Fruit fly (Drosophila melanogaster) whole organism, wandering third instar larva: ENCODE measurements around the gene CG2211.

Source experiments
- Hr78 ChIP-seq: fragments of >200 bp; optimal IDR thresholded peaks from 2 replicates; lab custom pipeline; 2017; ENCODE audit warnings: missing biosample characterization, missing genetic modification characterization
- brk ChIP-seq: fragments of 200-800 bp; sonication (Bioruptor generic); optimal IDR thresholded peaks from 2 replicates; lab custom pipeline; 2016; ENCODE audit warnings: missing biosample characterization, mild to moderate bottlenecking, missing genetic modification characterization
- dmrt93B ChIP-seq: fragments of 200-800 bp; sonication (Bioruptor generic); optimal IDR thresholded peaks from 2 replicates; lab custom pipeline; 2018; ENCODE audit warnings: missing biosample characterization, mild to moderate bottlenecking, missing genetic modification characterization
- fru ChIP-seq: fragments of 200-800 bp; sonication (Bioruptor generic); optimal IDR thresholded peaks from 3 replicates; lab custom pipeline; 2016; ENCODE audit warnings: missing biosample characterization, mild to moderate bottlenecking, missing genetic modification characterization
- h ChIP-seq: fragments of 200-800 bp; sonication (Bioruptor generic); optimal IDR thresholded peaks from 3 replicates; lab custom pipeline; 2016; ENCODE audit warnings: missing biosample characterization, mild to moderate bottlenecking, missing genetic modification characterization
- lola ChIP-seq: fragments of >200 bp; optimal IDR thresholded peaks from 2 replicates; lab custom pipeline; 2017; ENCODE audit warnings: missing biosample characterization, missing genetic modification characterization
- pan ChIP-seq: fragments of >200 bp; optimal IDR thresholded peaks from 2 replicates; lab custom pipeline; 2017
- sage ChIP-seq: fragments of 200-800 bp; sonication (Bioruptor generic); optimal IDR thresholded peaks from 2 replicates; lab custom pipeline; 2016; ENCODE audit warnings: missing biosample characterization, mild to moderate bottlenecking, missing genetic modification characterization
- woc ChIP-seq: sonication (Bioruptor generic); optimal IDR thresholded peaks from 2 replicates; lab custom pipeline; 2016; ENCODE audit warnings: missing biosample characterization, mild to moderate bottlenecking, missing genetic modification characterization

DNA sequence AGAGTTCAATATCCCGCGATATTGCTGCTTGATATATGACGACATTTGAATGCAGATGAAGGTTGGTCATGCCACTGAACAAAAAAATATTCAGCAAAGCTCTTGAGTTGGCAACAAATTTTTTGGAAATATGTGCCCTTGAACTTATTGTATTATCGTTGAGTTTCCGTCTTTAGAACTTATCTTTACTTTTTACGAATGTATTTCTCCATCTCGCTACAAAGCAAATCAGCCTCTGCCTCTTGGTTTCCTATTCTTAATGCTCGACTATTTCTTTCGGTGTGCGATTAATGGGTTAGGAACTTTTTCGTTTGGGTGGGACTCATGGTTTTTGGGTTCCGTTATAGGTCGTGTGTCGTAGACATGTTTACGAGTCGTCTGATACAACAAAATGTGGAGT is 12.0 kb downstream of the CG2211 start:
- TF ChIP-seq Hr78 (GFP tag; lab: Kevin White, UChicago) = no peak
- no peak for TF ChIP-seq woc (GFP tag; lab: Kevin White, UChicago)
- no peak for TF ChIP-seq sage (GFP tag; lab: Kevin White, UChicago)
- TF ChIP-seq h (GFP tag; lab: Kevin White, UChicago) = no peak
- TF ChIP-seq lola (GFP tag; lab: Kevin White, UChicago) = no peak
- TF ChIP-seq fru (GFP tag; lab: Kevin White, UChicago) = peak; percentile 36
- no peak for TF ChIP-seq brk (GFP tag; lab: Kevin White, UChicago)
- TF ChIP-seq dmrt93B = no peak
- TF ChIP-seq pan = no peak
